Fruit fly (Drosophila melanogaster) whole organism, embryonic: ENCODE results near the gene CG13144.

Experiments
- CG15073 ChIP-seq: fragments of 200-800 bp; sonication (Bioruptor generic); optimal IDR thresholded peaks from 2 replicates; lab custom pipeline; 2016; ENCODE audit warnings: missing biosample characterization, missing genetic modification characterization
- CG2678 ChIP-seq: fragments of 200-800 bp; sonication (Bioruptor generic); optimal IDR thresholded peaks from 3 replicates; lab custom pipeline; 2019; ENCODE audit warnings: missing biosample characterization, mild to moderate bottlenecking, missing genetic modification characterization, moderate library complexity
- ara ChIP-seq: fragments of 200-800 bp; sonication (Bioruptor generic); IDR thresholded peaks from 2 replicates; pipeline ENCODE4 v1.3.6; 2022; ENCODE audit warnings: missing biosample characterization, missing genetic modification characterization
- ssp ChIP-seq: fragments of 200-800 bp; sonication (Bioruptor generic); IDR thresholded peaks from 2 replicates; pipeline ENCODE4 v1.3.6; 2022; ENCODE audit warnings: missing biosample characterization, missing genetic modification characterization

DNA sequence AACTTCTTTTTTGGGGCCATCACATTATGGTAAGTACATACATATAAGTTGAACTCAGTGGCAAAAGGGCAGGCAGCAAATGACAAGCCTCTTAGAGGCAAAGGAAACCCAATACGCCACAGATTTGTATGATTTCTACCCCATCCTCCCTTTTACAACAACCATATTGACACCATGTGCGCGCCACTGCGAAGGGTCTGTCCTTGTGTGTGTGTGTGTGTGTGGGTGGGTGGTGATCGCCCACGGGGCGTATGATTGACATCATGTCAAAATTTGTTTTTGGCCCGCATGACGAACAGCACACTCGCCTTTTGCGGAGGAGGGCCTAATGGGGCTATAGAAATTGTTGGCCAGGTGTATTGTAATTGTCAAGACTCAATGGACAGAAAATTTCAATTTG, 8.4 kb upstream of the CG13144 start:
- no peak for TF ChIP-seq CG2678 (tag; lab: Kevin White, UChicago)
- no peak for TF ChIP-seq ara
- no peak for TF ChIP-seq CG15073 (GFP tag; lab: Kevin White, UChicago)
- TF ChIP-seq ssp (GFP tag; lab: Robert Waterston, UW), result no peak
